Fruit fly (Drosophila melanogaster) whole organism, embryonic: ENCODE measurements around the gene CG32369.

ENCODE experiments used
- ATbp ChIP-seq: fragments of 200-800 bp; sonication (Bioruptor generic); optimal IDR thresholded peaks from 2 replicates; lab custom pipeline; 2017; ENCODE audit warnings: missing biosample characterization, mild to moderate bottlenecking, missing genetic modification characterization, missing genetic modification reagents
- Asciz ChIP-seq: fragments of 200-800 bp; sonication (Bioruptor generic); optimal IDR thresholded peaks from 2 replicates; lab custom pipeline; 2017; ENCODE audit warnings: missing biosample characterization, mild to moderate bottlenecking, missing genetic modification characterization, missing genetic modification reagents
- BEAF-32 ChIP-seq: fragments of 200-800 bp; sonication (Bioruptor generic); optimal IDR thresholded peaks from 3 replicates; lab custom pipeline; 2017; ENCODE audit warnings: missing biosample characterization, missing genetic modification characterization, mild to moderate bottlenecking, moderate library complexity, missing genetic modification reagents
- Blimp-1 ChIP-seq: fragments of 200-800 bp; sonication (Bioruptor generic); optimal IDR thresholded peaks from 3 replicates; lab custom pipeline; 2018; ENCODE audit warnings: missing biosample characterization, missing genetic modification characterization, mild to moderate bottlenecking, moderate library complexity, missing genetic modification reagents
- CG10543 ChIP-seq: fragments of 200-800 bp; sonication (Bioruptor generic); optimal IDR thresholded peaks from 3 replicates; lab custom pipeline; 2017; ENCODE audit warnings: missing biosample characterization, mild to moderate bottlenecking, missing genetic modification characterization, moderate library complexity
- CG11398 ChIP-seq: fragments of 200-800 bp; sonication (Bioruptor generic); optimal IDR thresholded peaks from 2 replicates; lab custom pipeline; 2016; ENCODE audit warnings: missing biosample characterization, missing genetic modification characterization
- CG11504 ChIP-seq: fragments of 200-800 bp; sonication (Bioruptor generic); optimal IDR thresholded peaks from 3 replicates; lab custom pipeline; 2019; ENCODE audit warnings: missing biosample characterization, mild to moderate bottlenecking, missing genetic modification characterization, moderate library complexity
- CG12942 ChIP-seq: fragments of 200-800 bp; sonication (Bioruptor generic); optimal IDR thresholded peaks from 3 replicates; lab custom pipeline; 2016; ENCODE audit warnings: missing biosample characterization, missing genetic modification characterization
- CG13287 ChIP-seq: fragments of 200-800 bp; sonication (Bioruptor generic); IDR thresholded peaks from 2 replicates; pipeline ENCODE4 v1.3.6; 2022; ENCODE audit warnings: missing biosample characterization, missing genetic modification characterization; ENCODE audit not compliant: partially characterized antibody
- CG13894 ChIP-seq: fragments of 200-800 bp; sonication (Bioruptor generic); optimal IDR thresholded peaks from 3 replicates; lab custom pipeline; 2018; ENCODE audit warnings: missing biosample characterization, mild to moderate bottlenecking, missing genetic modification characterization, moderate library complexity
- CG14710 ChIP-seq: fragments of 200-800 bp; sonication (Bioruptor generic); optimal IDR thresholded peaks from 3 replicates; lab custom pipeline; 2019; ENCODE audit warnings: missing biosample characterization, mild to moderate bottlenecking, missing genetic modification characterization, moderate library complexity
- CG17829 ChIP-seq: fragments of 200-800 bp; optimal IDR thresholded peaks from 2 replicates; lab custom pipeline; 2019; ENCODE audit warnings: missing biosample characterization, mild to moderate bottlenecking, missing genetic modification characterization, moderate library complexity
- CG18764 ChIP-seq: fragments of 200-800 bp; sonication (Bioruptor generic); optimal IDR thresholded peaks from 3 replicates; lab custom pipeline; 2016; ENCODE audit warnings: missing biosample characterization, missing genetic modification characterization
- CG2116 ChIP-seq: fragments of 200-800 bp; sonication (Bioruptor generic); optimal IDR thresholded peaks from 3 replicates; lab custom pipeline; 2018; ENCODE audit warnings: missing biosample characterization, mild to moderate bottlenecking, missing genetic modification characterization
- CG2875 ChIP-seq: fragments of 200-800 bp; sonication (Bioruptor generic); optimal IDR thresholded peaks from 2 replicates; lab custom pipeline; 2017; ENCODE audit warnings: missing biosample characterization, mild to moderate bottlenecking, missing genetic modification characterization, missing genetic modification reagents
- CG3065 ChIP-seq: fragments of 200-800 bp; sonication (Bioruptor generic); optimal IDR thresholded peaks from 2 replicates; lab custom pipeline; 2016; ENCODE audit warnings: missing biosample characterization, missing genetic modification characterization
- CG3838 ChIP-seq: fragments of 200-800 bp; sonication (Bioruptor generic); optimal IDR thresholded peaks from 3 replicates; lab custom pipeline; 2016; ENCODE audit warnings: missing biosample characterization, missing genetic modification characterization
- CG4328 ChIP-seq: fragments of 200-800 bp; sonication (Bioruptor generic); optimal IDR thresholded peaks from 3 replicates; lab custom pipeline; 2017; ENCODE audit warnings: missing biosample characterization, missing genetic modification reagents, missing genetic modification characterization
- CG4424 ChIP-seq: fragments of 200-800 bp; sonication (Bioruptor generic); optimal IDR thresholded peaks from 3 replicates; lab custom pipeline; 2016; ENCODE audit warnings: missing biosample characterization, missing genetic modification characterization
- CG5953 ChIP-seq: fragments of 200-800 bp; sonication (Bioruptor generic); IDR thresholded peaks from 2 replicates; pipeline ENCODE4 v1.3.6; 2022; ENCODE audit warnings: missing biosample characterization, missing genetic modification characterization
- CG6654 ChIP-seq: fragments of 200-800 bp; sonication (Bioruptor generic); optimal IDR thresholded peaks from 2 replicates; lab custom pipeline; 2017; ENCODE audit warnings: missing biosample characterization, mild to moderate bottlenecking, missing genetic modification characterization
- CG7372 ChIP-seq: fragments of 200-800 bp; sonication (Bioruptor generic); IDR thresholded peaks from 2 replicates; pipeline ENCODE4 v1.3.6; 2022; ENCODE audit warnings: missing biosample characterization, missing genetic modification characterization
- CG7786 ChIP-seq: fragments of 200-800 bp; sonication (Bioruptor generic); optimal IDR thresholded peaks from 2 replicates; lab custom pipeline; 2016; ENCODE audit warnings: missing biosample characterization, missing genetic modification characterization
- CG8388 ChIP-seq: fragments of 200-800 bp; sonication (Bioruptor generic); optimal IDR thresholded peaks from 2 replicates; lab custom pipeline; 2019; ENCODE audit warnings: missing biosample characterization, mild to moderate bottlenecking, missing genetic modification characterization, moderate library complexity
- CG9609 ChIP-seq: fragments of 200-800 bp; sonication (Bioruptor generic); optimal IDR thresholded peaks from 3 replicates; lab custom pipeline; 2016; ENCODE audit warnings: missing biosample characterization, missing genetic modification characterization
- CrebB ChIP-seq: fragments of 200-800 bp; sonication (Bioruptor generic); optimal IDR thresholded peaks from 3 replicates; lab custom pipeline; 2018; ENCODE audit warnings: missing biosample characterization, mild to moderate bottlenecking, missing genetic modification characterization
- Dfd ChIP-seq, 2 experiments: fragments of >200 bp; optimal IDR thresholded peaks; 2 replicates each; lab custom pipeline; 2017; ENCODE audit warnings: missing biosample characterization in 2 of 2, missing genetic modification characterization in 2 of 2
- Hmx ChIP-seq: fragments of 200-800 bp; sonication (Bioruptor generic); optimal IDR thresholded peaks from 2 replicates; lab custom pipeline; 2016; ENCODE audit warnings: missing biosample characterization, missing genetic modification characterization
- Max ChIP-seq: fragments of 200-800 bp; sonication (Bioruptor generic); optimal IDR thresholded peaks from 2 replicates; lab custom pipeline; 2016; ENCODE audit warnings: missing biosample characterization, mild to moderate bottlenecking, missing genetic modification characterization
- Myb ChIP-seq: fragments of 200-800 bp; sonication (Bioruptor generic); optimal IDR thresholded peaks from 2 replicates; lab custom pipeline; 2016; ENCODE audit warnings: missing biosample characterization, missing genetic modification characterization
- Nf-YB ChIP-seq: fragments of 200-800 bp; sonication (Bioruptor generic); optimal IDR thresholded peaks from 3 replicates; lab custom pipeline; 2019; ENCODE audit warnings: missing biosample characterization, mild to moderate bottlenecking, missing genetic modification characterization, moderate library complexity
- Optix ChIP-seq: fragments of 200-800 bp; sonication (Bioruptor generic); IDR thresholded peaks from 3 replicates; pipeline ENCODE4 v1.3.6; 2022; ENCODE audit warnings: missing biosample characterization, missing genetic modification characterization
- ara ChIP-seq: fragments of 200-800 bp; sonication (Bioruptor generic); IDR thresholded peaks from 2 replicates; pipeline ENCODE4 v1.3.6; 2022; ENCODE audit warnings: missing biosample characterization, missing genetic modification characterization
- ash1 ChIP-seq: fragments of 200-800 bp; sonication (Bioruptor generic); optimal IDR thresholded peaks from 2 replicates; lab custom pipeline; 2018; ENCODE audit warnings: missing biosample characterization, mild to moderate bottlenecking, missing genetic modification characterization
- cwo ChIP-seq: fragments of 200-800 bp; sonication (Bioruptor generic); optimal IDR thresholded peaks from 3 replicates; lab custom pipeline; 2017; ENCODE audit warnings: missing biosample characterization, missing genetic modification characterization, mild to moderate bottlenecking, moderate library complexity, missing genetic modification reagents
- dm ChIP-seq: fragments of 200-800 bp; sonication (Bioruptor generic); optimal IDR thresholded peaks from 3 replicates; lab custom pipeline; 2016; ENCODE audit warnings: missing biosample characterization, missing genetic modification characterization
- dmrt11E ChIP-seq: fragments of 200-800 bp; sonication (Bioruptor generic); optimal IDR thresholded peaks from 3 replicates; lab custom pipeline; 2018; ENCODE audit warnings: missing biosample characterization, mild to moderate bottlenecking, missing genetic modification characterization, moderate library complexity
- dpn ChIP-seq, 2 experiments: fragments of 200-800 bp; sonication (Bioruptor generic); optimal IDR thresholded peaks; 3 replicates each; lab custom pipeline; 2016; ENCODE audit warnings: missing biosample characterization in 2 of 2, missing genetic modification characterization in 2 of 2
- dysf ChIP-seq: fragments of 200-800 bp; sonication (Bioruptor generic); IDR thresholded peaks from 3 replicates; pipeline ENCODE4 v1.3.6; 2022; ENCODE audit warnings: missing biosample characterization, missing genetic modification characterization
- fd102C ChIP-seq: fragments of 200-800 bp; sonication (Bioruptor generic); optimal IDR thresholded peaks from 2 replicates; lab custom pipeline; 2018; ENCODE audit warnings: missing biosample characterization, mild to moderate bottlenecking, missing genetic modification characterization, moderate library complexity
- fru ChIP-seq: fragments of >200 bp; optimal IDR thresholded peaks from 2 replicates; lab custom pipeline; 2017
- ind ChIP-seq: fragments of 200-800 bp; sonication (Bioruptor generic); optimal IDR thresholded peaks from 3 replicates; lab custom pipeline; 2016; ENCODE audit warnings: missing biosample characterization, missing genetic modification characterization
- nau ChIP-seq: fragments of 200-800 bp; sonication (Bioruptor generic); optimal IDR thresholded peaks from 3 replicates; lab custom pipeline; 2017; ENCODE audit warnings: missing biosample characterization, mild to moderate bottlenecking, missing genetic modification characterization, missing genetic modification reagents
- otp ChIP-seq: fragments of 200-800 bp; sonication (Bioruptor generic); IDR thresholded peaks from 3 replicates; pipeline ENCODE4, ENCODE4 v1.3.6; 2022; ENCODE audit warnings: missing biosample characterization, missing genetic modification characterization
- pros ChIP-seq: fragments of 200-800 bp; sonication (Bioruptor generic); optimal IDR thresholded peaks from 3 replicates; lab custom pipeline; 2019; ENCODE audit warnings: missing biosample characterization, mild to moderate bottlenecking, missing genetic modification characterization, moderate library complexity
- repo ChIP-seq: fragments of 200-800 bp; sonication (Bioruptor generic); optimal IDR thresholded peaks from 2 replicates; lab custom pipeline; 2016; ENCODE audit warnings: missing biosample characterization, missing genetic modification characterization
- rib ChIP-seq: fragments of 200-800 bp; sonication (Bioruptor generic); IDR thresholded peaks from 2 replicates; pipeline ENCODE4 v1.3.6; 2022; ENCODE audit warnings: missing biosample characterization, missing genetic modification characterization
- sc ChIP-seq, 3 experiments: fragments of >200 bp in 2 of 3; fragments of 200-800 bp in 1 of 3; sonication (Bioruptor generic) in 1 of 3; optimal IDR thresholded peaks; 2 replicates in 2 of 3; 3 replicates in 1 of 3; lab custom pipeline; 2017; ENCODE audit warnings: mild to moderate bottlenecking in 1 of 3, missing biosample characterization in 1 of 3, missing genetic modification characterization in 1 of 3, missing genetic modification reagents in 1 of 3
- scrt ChIP-seq: fragments of 200-800 bp; sonication (Bioruptor generic); optimal IDR thresholded peaks from 2 replicates; lab custom pipeline; 2018; ENCODE audit warnings: missing biosample characterization, mild to moderate bottlenecking, missing genetic modification characterization, moderate library complexity
- tap ChIP-seq: fragments of 200-800 bp; optimal IDR thresholded peaks from 3 replicates; lab custom pipeline; 2019; ENCODE audit warnings: missing biosample characterization, mild to moderate bottlenecking, missing genetic modification characterization, moderate library complexity
- z ChIP-seq: fragments of 200-800 bp; sonication (Bioruptor generic); IDR thresholded peaks from 3 replicates; pipeline ENCODE4 v1.3.6; 2022; ENCODE audit warnings: missing biosample characterization, missing genetic modification characterization

Gene CG32369

DNA sequence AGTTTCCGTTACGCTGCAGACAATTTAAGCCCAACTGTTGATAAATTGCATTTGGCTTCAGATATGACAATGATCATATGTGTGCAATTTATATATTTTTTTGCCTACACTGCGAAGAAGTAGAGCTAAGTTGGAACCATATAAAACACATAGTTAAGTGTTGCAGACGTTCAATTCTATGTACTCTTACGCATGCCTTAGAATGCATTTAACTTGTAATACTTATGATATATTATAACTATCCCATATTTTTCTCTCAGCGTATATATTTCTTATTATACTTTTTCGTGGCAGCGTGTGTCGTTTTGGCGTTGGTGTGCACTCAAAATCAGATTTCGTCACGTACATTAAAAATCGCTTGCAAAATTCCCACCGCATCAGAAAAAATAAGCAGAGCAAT is 26.2 kb downstream of the CG32369 start (continued):
- TF ChIP-seq CG18764 (GFP tag; lab: Kevin White, UChicago) (no peak), cwo (GFP tag; lab: Kevin White, UChicago) (no peak), CG17829 (tag; lab: Kevin White, UChicago) (no peak), CG14710 (no peak), fru (lab: Kevin White, UChicago) (no peak), ind (GFP tag; lab: Kevin White, UChicago) (peak; percentile 38), Blimp-1 (GFP tag; lab: Kevin White, UChicago) (no peak), CG2116 (GFP tag; lab: Kevin White, UChicago) (no peak), CrebB (tag; lab: Kevin White, UChicago) (no peak), CG13894 (tag; lab: Kevin White, UChicago) (no peak), CG11398 (no peak), ash1 (no peak), repo (GFP tag; lab: Kevin White, UChicago) (no peak), CG4328 (GFP tag; lab: Kevin White, UChicago) (no peak), pros (no peak), z (no peak), scrt (GFP tag; lab: Kevin White, UChicago) (no peak), CG5953 (GFP tag; lab: Robert Waterston, UW) (no peak), Dfd (GFP tag; optimal IDR thresholded peaks at IDR 0.05; lab: Kevin White, UChicago) (no peak), ara (GFP tag; lab: Robert Waterston, UW) (no peak), CG10543 (GFP tag; lab: Kevin White, UChicago) (no peak), sc (optimal IDR thresholded peaks at IDR 0.05; lab: Kevin White, UChicago) (no peak), sc (GFP tag; optimal IDR thresholded peaks at IDR 0.05; lab: Kevin White, UChicago) (no peak), CG6654 (GFP tag; lab: Kevin White, UChicago) (no peak), CG7372 (GFP tag; lab: Robert Waterston, UW) (no peak), Max (GFP tag; lab: Kevin White, UChicago) (peak; percentile 8), CG3838 (GFP tag; lab: Kevin White, UChicago) (no peak), BEAF-32 (GFP tag; lab: Kevin White, UChicago) (no peak), Myb (no peak), Nf-YB (GFP tag; lab: Kevin White, UChicago) (no peak), CG11504 (tag; lab: Kevin White, UChicago) (peak; percentile 47), rib (GFP tag; lab: Robert Waterston, UW) (no peak), CG4424 (GFP tag; lab: Kevin White, UChicago) (no peak), Asciz (GFP tag; lab: Kevin White, UChicago) (no peak), tap (tag; lab: Kevin White, UChicago) (peak; percentile 16), Optix (GFP tag; lab: Robert Waterston, UW) (no peak), dysf (peak; percentile 55; the same call in 1 of the 3 replicates), CG8388 (GFP tag; lab: Kevin White, UChicago) (no peak), CG12942 (no peak), CG2875 (GFP tag; lab: Kevin White, UChicago) (no peak), nau (GFP tag; lab: Kevin White, UChicago) (no peak), Hmx (GFP tag; lab: Kevin White, UChicago) (no peak), CG3065 (no peak), ATbp (GFP tag; lab: Kevin White, UChicago) (no peak), fd102C (no peak), otp (GFP tag; lab: Robert Waterston, UW) (no peak), dm (no peak), CG13287 (no peak), CG7786 (GFP tag; lab: Kevin White, UChicago) (no peak), dpn (GFP tag; optimal IDR thresholded peaks at IDR 0.05; lab: Kevin White, UChicago) (peak in 1 of 2 experiments; percentile 35), dmrt11E (tag; lab: Kevin White, UChicago) (no peak), CG9609 (GFP tag; lab: Kevin White, UChicago) (no peak)
